Fruit fly (Drosophila melanogaster): Measurements from ENCODE around the gene futsch.

Gene futsch

DNA sequence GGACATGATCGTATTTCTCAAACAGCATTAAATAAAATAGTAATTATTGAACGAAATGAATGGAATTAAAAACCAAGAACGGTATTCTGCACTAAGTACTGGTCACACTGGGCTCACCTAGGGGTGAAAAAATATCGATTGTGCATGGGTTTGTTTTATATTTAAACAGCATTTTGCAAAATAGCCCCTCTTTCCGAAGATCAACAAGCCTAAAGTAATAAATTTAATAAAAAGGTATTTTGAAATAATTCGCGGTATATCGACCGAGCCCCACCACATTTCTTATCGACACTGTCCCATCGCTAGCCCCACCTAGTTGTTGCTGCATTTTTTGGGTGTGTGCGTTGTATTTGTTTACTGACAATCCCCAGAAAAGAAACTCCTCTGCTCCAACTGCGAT lies 61.7 kb downstream of the futsch start, which contains the start of gene pck (continued):
- TF ChIP-seq onecut (GFP tag; IDR thresholded peaks at IDR 0.05) (peak; percentile 52), CG6854 (GFP tag; optimal IDR thresholded peaks at IDR 0.05) (no peak), CG12219 (GFP tag; optimal IDR thresholded peaks at IDR 0.05) (no peak), dati (GFP tag; IDR thresholded peaks at IDR 0.05) (0 out of 2 replicates have a peak, but pooled peaks have one; percentile 20), Mad (GFP tag; optimal IDR thresholded peaks at IDR 0.05) (peak; percentile 38), CG15514 (GFP tag; optimal IDR thresholded peaks at IDR 0.05) (peak; percentile 83), CG9797 (GFP tag; optimal IDR thresholded peaks at IDR 0.05) (peak; percentile 76), CG8290 (GFP tag; optimal IDR thresholded peaks at IDR 0.05) (peak; percentile 55), CG8290 (tag; optimal IDR thresholded peaks at IDR 0.05) (peak in 1 of 2 experiments; percentile 57), Deaf1 (tag; optimal IDR thresholded peaks at IDR 0.05) (peak; percentile 18), kah (GFP tag; optimal IDR thresholded peaks at IDR 0.05) (no peak), HmgD (GFP tag; optimal IDR thresholded peaks at IDR 0.05) (no peak), tup (GFP tag; optimal IDR thresholded peaks at IDR 0.05) (no peak), tx (GFP tag; optimal IDR thresholded peaks at IDR 0.05) (peak; percentile 32), slou (GFP tag; optimal IDR thresholded peaks at IDR 0.05) (no peak), CG11093 (GFP tag; IDR thresholded peaks at IDR 0.05) (no peak), pros (GFP tag; optimal IDR thresholded peaks at IDR 0.05) (no peak), CG1529 (GFP tag; optimal IDR thresholded peaks at IDR 0.05) (no peak), CG42726 (GFP tag; IDR thresholded peaks at IDR 0.05; ENCODE audit: partially characterized antibody) (no peak), gt (GFP tag; IDR thresholded peaks at IDR 0.05) (no peak), CG7786 (GFP tag; optimal IDR thresholded peaks at IDR 0.05) (peak; percentile 65), Mrtf (GFP tag; IDR thresholded peaks at IDR 0.05) (0 out of 3 replicates have a peak, but pooled peaks have one; percentile 10), CG9437 (GFP tag; optimal IDR thresholded peaks at IDR 0.05) (peak; percentile 45), CG31441 (GFP tag; IDR thresholded peaks at IDR 0.05) (peak; percentile 51; the same call in 1 of the 2 replicates), fd96Cb (tag; optimal IDR thresholded peaks at IDR 0.05) (peak; percentile 20), ttk (GFP tag; IDR thresholded peaks at IDR 0.05) (peak; percentile 55), psq (GFP tag; optimal IDR thresholded peaks at IDR 0.05) (peak; percentile 23), BEAF-32 (GFP tag; optimal IDR thresholded peaks at IDR 0.05) (peak; percentile 66), NFAT (GFP tag; IDR thresholded peaks at IDR 0.05) (peak; percentile 59), Tbp (GFP tag; optimal IDR thresholded peaks at IDR 0.05) (no peak), CG7556 (GFP tag; optimal IDR thresholded peaks at IDR 0.05) (peak; percentile 56), CG14441 (GFP tag; IDR thresholded peaks at IDR 0.05) (peak; percentile 61), esg (GFP tag; conservative IDR thresholded peaks at IDR 0.05) (no peak), repo (GFP tag; optimal IDR thresholded peaks at IDR 0.05) (no peak), hth (optimal IDR thresholded peaks at IDR 0.05) (no peak), CrebB (tag; optimal IDR thresholded peaks at IDR 0.05) (no peak), CG17829 (tag; optimal IDR thresholded peaks at IDR 0.05) (peak; percentile 67), Atf6 (GFP tag; IDR thresholded peaks at IDR 0.05) (peak; percentile 52; the same call in 1 of the 2 replicates), CG10462 (GFP tag; optimal IDR thresholded peaks at IDR 0.05) (peak; percentile 81), Fer1 (GFP tag; optimal IDR thresholded peaks at IDR 0.05) (peak; percentile 51), sob (GFP tag; IDR thresholded peaks at IDR 0.05) (peak; percentile 63; the same call in 1 of the 2 replicates), CG31365 (tag; optimal IDR thresholded peaks at IDR 0.05) (no peak), vfl (GFP tag; optimal IDR thresholded peaks at IDR 0.05) (peak; percentile 72), ind (GFP tag; optimal IDR thresholded peaks at IDR 0.05) (peak; percentile 74), Ada2b (GFP tag; IDR thresholded peaks at IDR 0.05) (peak; percentile 43; the same call in 1 of the 2 replicates), CG12659 (GFP tag; optimal IDR thresholded peaks at IDR 0.05) (peak; percentile 67), gsb (GFP tag; IDR thresholded peaks at IDR 0.05) (no peak), jumu (GFP tag; optimal IDR thresholded peaks at IDR 0.05) (peak; percentile 50), Oaz (GFP tag; IDR thresholded peaks at IDR 0.05) (no peak), CG6813 (GFP tag; optimal IDR thresholded peaks at IDR 0.05) (peak; percentile 13), ems (GFP tag; optimal IDR thresholded peaks at IDR 0.05) (peak; percentile 71), CG5953 (GFP tag; IDR thresholded peaks at IDR 0.05) (peak; percentile 54; the same call in 1 of the 2 replicates)

Data from whole organism, embryonic.